Worm (Caenorhabditis elegans) whole organism, L4 larva: ENCODE measurements around the gene twk-20.

ENCODE experiments used
- F37D6.2 ChIP-seq: sonication (generic microtip); optimal IDR thresholded peaks from 2 replicates; lab custom pipeline; 2016; ENCODE audit warnings: mild to moderate bottlenecking, missing genetic modification characterization, missing compliant biosample characterization
- F44E2.7 ChIP-seq: fragments of 200-800 bp; sonication (Bioruptor generic); IDR thresholded peaks from 2 replicates; pipeline ENCODE4 v2.1.2; 2022; ENCODE audit warnings: missing genetic modification characterization, missing compliant biosample characterization
- T20F7.1 ChIP-seq: fragments of 200-800 bp; sonication (Bioruptor generic); optimal IDR thresholded peaks from 2 replicates; lab custom pipeline; 2018; ENCODE audit warnings: mild to moderate bottlenecking, missing genetic modification characterization, missing compliant biosample characterization
- ZK546.5 ChIP-seq, 2 experiments: sonication (generic microtip); optimal IDR thresholded peaks; 2 replicates each; lab custom pipeline; 2017; ENCODE audit warnings: missing biosample characterization in 2 of 2, missing genetic modification characterization in 2 of 2
- arid-1 ChIP-seq: fragments of 200-800 bp; sonication (Bioruptor generic); conservative IDR thresholded peaks from 2 replicates; pipeline ENCODE4 v1.3.6; 2022; ENCODE audit warnings: missing genetic modification reagents, missing genetic modification characterization, missing compliant biosample characterization
- ceh-82 ChIP-seq: sonication (generic microtip); optimal IDR thresholded peaks from 2 replicates; lab custom pipeline; 2017; ENCODE audit warnings: missing biosample characterization, missing genetic modification characterization
- cey-2 ChIP-seq: sonication (generic microtip); optimal IDR thresholded peaks from 3 replicates; lab custom pipeline; 2017; ENCODE audit warnings: missing genetic modification characterization, mild to moderate bottlenecking, missing compliant biosample characterization, antibody characterized with exemption, borderline replicate concordance; ENCODE audit not compliant: insufficient read depth
- ctbp-1 ChIP-seq: fragments of 200-800 bp; sonication (Bioruptor generic); IDR thresholded peaks from 2 replicates; pipeline ENCODE4 v1.3.6; 2022; ENCODE audit warnings: missing genetic modification reagents, missing genetic modification characterization, missing compliant biosample characterization
- daf-16 ChIP-seq, 3 experiments: sonication (generic microtip); optimal IDR thresholded peaks; 2 replicates each; lab custom pipeline; 2016 to 2017; ENCODE audit warnings: missing genetic modification characterization in 3 of 3, missing genetic modification reagents in 3 of 3, mild to moderate bottlenecking in 2 of 3, missing compliant biosample characterization in 2 of 3, missing biosample characterization in 1 of 3, moderate library complexity in 1 of 3
- dmd-6 ChIP-seq: fragments of 200-800 bp; sonication (Bioruptor generic); IDR thresholded peaks from 2 replicates; pipeline ENCODE4 v1.3.6; 2022; ENCODE audit warnings: missing genetic modification reagents, missing genetic modification characterization, missing compliant biosample characterization
- dpl-1 ChIP-seq: fragments of 150-350 bp; optimal IDR thresholded peaks from 2 replicates; lab custom pipeline; 2014; ENCODE audit warnings: missing biosample characterization, missing genetic modification reagents, missing genetic modification characterization
- dve-1 ChIP-seq: sonication (generic microtip); optimal IDR thresholded peaks from 2 replicates; lab custom pipeline; 2017; ENCODE audit warnings: antibody characterized with exemption, mild to moderate bottlenecking, missing genetic modification characterization, missing compliant biosample characterization; ENCODE audit not compliant: insufficient read depth
- egl-43 ChIP-seq: fragments of 200-800 bp; sonication (Bioruptor generic); IDR thresholded peaks from 2 replicates; pipeline ENCODE4 v1.3.6; 2022; ENCODE audit warnings: missing genetic modification reagents, missing genetic modification characterization, missing compliant biosample characterization
- gei-8 ChIP-seq: fragments of 200-800 bp; sonication (Bioruptor generic); optimal IDR thresholded peaks from 2 replicates; lab custom pipeline; 2018; ENCODE audit warnings: mild to moderate bottlenecking, missing genetic modification characterization, missing compliant biosample characterization
- hlh-11 ChIP-seq: fragments of 200-800 bp; sonication (Bioruptor generic); optimal IDR thresholded peaks from 2 replicates; lab custom pipeline; 2018; ENCODE audit warnings: mild to moderate bottlenecking, missing genetic modification characterization, missing compliant biosample characterization
- hlh-30 ChIP-seq: sonication (generic microtip); optimal IDR thresholded peaks from 2 replicates; lab custom pipeline; 2017; ENCODE audit warnings: antibody characterized with exemption, mild to moderate bottlenecking, missing genetic modification characterization, missing compliant biosample characterization; ENCODE audit not compliant: insufficient read depth
- hmg-1.1 ChIP-seq: fragments of 200-800 bp; sonication (Bioruptor generic); IDR thresholded peaks from 2 replicates; pipeline ENCODE4 v1.3.6; 2022; ENCODE audit warnings: missing genetic modification reagents, missing genetic modification characterization, missing compliant biosample characterization
- jun-1 ChIP-seq: fragments of 150-350 bp; optimal IDR thresholded peaks from 2 replicates; lab custom pipeline; 2014; ENCODE audit warnings: missing biosample characterization, missing genetic modification reagents, missing genetic modification characterization
- lsy-2 ChIP-seq, 2 experiments: fragments of 150-350 bp in 1 of 2; sonication (generic microtip) in 1 of 2; optimal IDR thresholded peaks; 2 replicates each; lab custom pipeline; 2014 to 2017; ENCODE audit warnings: missing biosample characterization in 2 of 2, missing genetic modification characterization in 2 of 2
- mdl-1 ChIP-seq, 2 experiments: fragments of 150-350 bp in 1 of 2; sonication (generic microtip) in 1 of 2; optimal IDR thresholded peaks; 2 replicates each; lab custom pipeline; 2014 to 2017; ENCODE audit warnings: missing biosample characterization in 2 of 2, missing genetic modification characterization in 2 of 2
- mep-1 ChIP-seq: fragments of 150-350 bp; sonication (generic microtip); optimal IDR thresholded peaks from 3 replicates; lab custom pipeline; 2014; ENCODE audit warnings: missing biosample characterization, missing genetic modification characterization
- mes-2 ChIP-seq: sonication (generic microtip); optimal IDR thresholded peaks from 2 replicates; lab custom pipeline; 2016; ENCODE audit warnings: missing genotype, mild to moderate bottlenecking, missing genetic modification characterization, missing compliant biosample characterization; ENCODE audit not compliant: poor library complexity, severe bottlenecking
- nhr-102 ChIP-seq: sonication (generic microtip); optimal IDR thresholded peaks from 2 replicates; lab custom pipeline; 2016; ENCODE audit warnings: mild to moderate bottlenecking, missing genetic modification characterization, moderate library complexity, missing compliant biosample characterization
- nhr-25 ChIP-seq: sonication (generic microtip); optimal IDR thresholded peaks from 2 replicates; lab custom pipeline; 2017; ENCODE audit warnings: missing genetic modification characterization, mild to moderate bottlenecking, missing compliant biosample characterization, antibody characterized with exemption, moderate library complexity, borderline replicate concordance; ENCODE audit not compliant: insufficient read depth
- nhr-6 ChIP-seq: fragments of 150-350 bp; optimal IDR thresholded peaks from 2 replicates; lab custom pipeline; 2014; ENCODE audit warnings: missing biosample characterization, missing genetic modification characterization
- php-3 ChIP-seq: fragments of 200-800 bp; sonication (Bioruptor generic); IDR thresholded peaks from 2 replicates; pipeline ENCODE4 v1.3.6; 2022; ENCODE audit warnings: missing genetic modification reagents, missing genetic modification characterization, missing compliant biosample characterization
- pqm-1 ChIP-seq: sonication (generic microtip); optimal IDR thresholded peaks from 2 replicates; lab custom pipeline; 2017; ENCODE audit warnings: missing biosample characterization, missing genetic modification characterization
- rbr-2 ChIP-seq: sonication (generic microtip); optimal IDR thresholded peaks from 2 replicates; lab custom pipeline; 2016; ENCODE audit warnings: missing genotype, missing genetic modification characterization, missing compliant biosample characterization
- saeg-2 ChIP-seq: fragments of 200-800 bp; sonication (Bioruptor generic); IDR thresholded peaks from 2 replicates; pipeline ENCODE4 v1.3.6; 2022; ENCODE audit warnings: missing genetic modification reagents, missing genetic modification characterization, missing compliant biosample characterization
- sdz-12 ChIP-seq: fragments of 200-800 bp; sonication (Bioruptor generic); optimal IDR thresholded peaks from 2 replicates; lab custom pipeline; 2018; ENCODE audit warnings: mild to moderate bottlenecking, missing genetic modification characterization, missing compliant biosample characterization
- set-16 ChIP-seq: fragments of 200-800 bp; sonication (Bioruptor generic); IDR thresholded peaks from 2 replicates; pipeline ENCODE4 v1.3.6; 2022; ENCODE audit warnings: missing genetic modification reagents, missing genetic modification characterization, missing compliant biosample characterization
- spr-1 ChIP-seq: sonication (generic microtip); optimal IDR thresholded peaks from 2 replicates; lab custom pipeline; 2016; ENCODE audit warnings: mild to moderate bottlenecking, missing genetic modification characterization, missing compliant biosample characterization
- vab-7 ChIP-seq: fragments of 200-800 bp; sonication (Bioruptor generic); IDR thresholded peaks from 2 replicates; pipeline ENCODE4 v1.3.6; 2022; ENCODE audit warnings: missing genetic modification reagents, missing genetic modification characterization, missing compliant biosample characterization
- zag-1 ChIP-seq: fragments of 150-350 bp; optimal IDR thresholded peaks from 2 replicates; lab custom pipeline; 2014; ENCODE audit warnings: missing biosample characterization, missing genetic modification characterization
- zfp-2 ChIP-seq: sonication (generic microtip); optimal IDR thresholded peaks from 2 replicates; lab custom pipeline; 2016; ENCODE audit warnings: mild to moderate bottlenecking, missing genetic modification characterization, missing compliant biosample characterization
- zip-11 ChIP-seq: fragments of 200-800 bp; sonication (Bioruptor generic); IDR thresholded peaks from 2 replicates; pipeline ENCODE4 v1.3.6; 2022; ENCODE audit warnings: missing genetic modification characterization, missing compliant biosample characterization

Gene twk-20

ce11 chrX:13596003-13596767, 43.5 kb upstream of the twk-20 start, which contains the start of gene F54B11.5:
Gene F54B11.5, minus strand, starts transcription at chrX:13596068.
- TF ChIP-seq daf-16 (GFP tag; optimal IDR thresholded peaks at IDR 0.05; lab: Kevin White, UChicago) (no peak), daf-16 (tag; optimal IDR thresholded peaks at IDR 0.05; lab: Kevin White, UChicago) (peak; percentile 44), mep-1 (tag; lab: Kevin White, UChicago) (peak; percentile 59), php-3 (GFP tag; lab: Robert Waterston, UW) (no peak), nhr-102 (tag; lab: Kevin White, UChicago) (no peak), lsy-2 (tag; optimal IDR thresholded peaks at IDR 0.05; lab: Kevin White, UChicago) (peak in 1 of 2 experiments; percentile 63), hlh-30 (peak; percentile 97), zag-1 (tag; lab: Kevin White, UChicago) (no peak), dpl-1 (GFP tag; lab: Kevin White, UChicago) (peak; percentile 34), dve-1 (tag; lab: Kevin White, UChicago) (peak; percentile 24), mdl-1 (tag; optimal IDR thresholded peaks at IDR 0.05; lab: Kevin White, UChicago) (peak in 1 of 2 experiments; percentile 25), T20F7.1 (GFP tag; lab: Kevin White, UChicago) (peak; percentile 96), set-16 (GFP tag; lab: Robert Waterston, UW) (no peak), mes-2 (peak; percentile 60), pqm-1 (tag; lab: Kevin White, UChicago) (peak; percentile 37), hmg-1.1 (GFP tag; lab: Robert Waterston, UW) (peak; percentile 51; the same call in 1 of the 2 replicates), hlh-11 (tag; lab: Kevin White, UChicago) (peak; percentile 60)

- TF ChIP-seq dve-1 (tag; lab: Kevin White, UChicago) = peak; percentile 64
- no peak for TF ChIP-seq F44E2.7 (GFP tag; lab: Robert Waterston, UW)
- TF ChIP-seq egl-43 = 0 out of 2 replicates have a peak, but pooled peaks have one; percentile 37
- no peak for TF ChIP-seq arid-1 (GFP tag; lab: Robert Waterston, UW)
- TF ChIP-seq zfp-2 = no peak
- TF ChIP-seq hmg-1.1 (GFP tag; lab: Robert Waterston, UW) = peak; percentile 45; the same call in 1 of the 2 replicates
- no peak for TF ChIP-seq gei-8 (GFP tag; lab: Kevin White, UChicago)
- TF ChIP-seq jun-1 = no peak
- TF ChIP-seq set-16 (GFP tag; lab: Robert Waterston, UW) = no peak
- TF ChIP-seq T20F7.1 (GFP tag; lab: Kevin White, UChicago) = peak; percentile 93
- peak; percentile 27 for TF ChIP-seq F37D6.2
- TF ChIP-seq ZK546.5 (tag; optimal IDR thresholded peaks at IDR 0.05; lab: Kevin White, UChicago) = no peak
- peak; percentile 54 for TF ChIP-seq hlh-11 (tag; lab: Kevin White, UChicago)
- no peak for TF ChIP-seq sdz-12 (GFP tag; lab: Kevin White, UChicago)
- no peak for TF ChIP-seq nhr-25
- TF ChIP-seq hlh-30 = peak; percentile 90
- TF ChIP-seq zip-11 (GFP tag; lab: Robert Waterston, UW) = no peak
- TF ChIP-seq nhr-6 = peak; percentile 73
- peak in 1 of 2 experiments; percentile 56 for TF ChIP-seq lsy-2 (tag; optimal IDR thresholded peaks at IDR 0.05; lab: Kevin White, UChicago)
- peak; percentile 43 for TF ChIP-seq mes-2
- peak in 1 of 2 experiments; percentile 22 for TF ChIP-seq mdl-1 (tag; optimal IDR thresholded peaks at IDR 0.05; lab: Kevin White, UChicago)
- TF ChIP-seq php-3 (GFP tag; lab: Robert Waterston, UW) = no peak
- TF ChIP-seq rbr-2 (tag; lab: Kevin White, UChicago) = peak; percentile 53
- TF ChIP-seq dmd-6 (GFP tag; lab: Robert Waterston, UW) = peak; percentile 20; the same call in 1 of the 2 replicates
These were observed 41.6 kb upstream of the twk-20 start, which contains the start of gene bra-1 for ce11 chrX:13598021-13598499. Gene bra-1, plus strand, starts transcription at chrX:13598449.

ce11 chrX:13600136-13600535, 39.5 kb upstream of the twk-20 start, which contains the start of gene F54B11.7:
Gene F54B11.7, plus strand, starts transcription at chrX:13600436.
- TF ChIP-seq sdz-12 (GFP tag; lab: Kevin White, UChicago) (no peak), spr-1 (no peak), gei-8 (GFP tag; lab: Kevin White, UChicago) (no peak), saeg-2 (GFP tag; lab: Robert Waterston, UW) (no peak), nhr-102 (tag; lab: Kevin White, UChicago) (no peak), T20F7.1 (GFP tag; lab: Kevin White, UChicago) (no peak), ctbp-1 (GFP tag; lab: Robert Waterston, UW) (no peak), vab-7 (GFP tag; lab: Robert Waterston, UW) (no peak), ceh-82 (no peak), cey-2 (tag; lab: Kevin White, UChicago) (no peak), hlh-11 (tag; lab: Kevin White, UChicago) (no peak)
- TF ChIP-seq, all 104 proteins: peak for 0
